Worm (Caenorhabditis elegans) whole organism, L4 larva: Measurements from ENCODE around the gene dyla-1.

ENCODE experiments used
- D1046.2 ChIP-seq: fragments of 200-800 bp; sonication (Bioruptor generic); IDR thresholded peaks from 2 replicates; pipeline ENCODE4 v1.3.6; 2022; ENCODE audit warnings: missing genetic modification characterization, missing compliant biosample characterization
- F10B5.3 ChIP-seq: sonication (generic microtip); optimal IDR thresholded peaks from 2 replicates; lab custom pipeline; 2016; ENCODE audit warnings: mild to moderate bottlenecking, missing genetic modification characterization, missing compliant biosample characterization
- F26F4.8 ChIP-seq: fragments of 200-800 bp; sonication (Bioruptor generic); conservative IDR thresholded peaks from 2 replicates; pipeline ENCODE4 v1.3.6; 2022; ENCODE audit warnings: missing genetic modification characterization, missing compliant biosample characterization
- F37D6.2 ChIP-seq: sonication (generic microtip); optimal IDR thresholded peaks from 2 replicates; lab custom pipeline; 2016; ENCODE audit warnings: mild to moderate bottlenecking, missing genetic modification characterization, missing compliant biosample characterization
- F49E8.2 ChIP-seq: sonication (generic microtip); optimal IDR thresholded peaks from 2 replicates; lab custom pipeline; 2016; ENCODE audit warnings: missing compliant biosample characterization, mild to moderate bottlenecking, missing genetic modification characterization, borderline replicate concordance
- ZK337.2 ChIP-seq: fragments of 200-800 bp; sonication (Bioruptor generic); IDR thresholded peaks from 2 replicates; pipeline ENCODE4 v1.3.6; 2022; ENCODE audit warnings: missing genetic modification reagents, missing genetic modification characterization, missing compliant biosample characterization
- ZK546.5 ChIP-seq, 2 experiments: sonication (generic microtip); optimal IDR thresholded peaks; 2 replicates each; lab custom pipeline; 2017; ENCODE audit warnings: missing biosample characterization in 2 of 2, missing genetic modification characterization in 2 of 2
- aha-1 ChIP-seq: fragments of 150-350 bp; peaks from one replicate; lab custom pipeline; 2014; ENCODE audit warnings: missing biosample characterization, missing genetic modification characterization
- ama-1 ChIP-seq: fragments of 150-350 bp; optimal IDR thresholded peaks from 2 replicates; lab custom pipeline; 2014; ENCODE audit warnings: inconsistent platforms, mixed read lengths
- arid-1 ChIP-seq: fragments of 200-800 bp; sonication (Bioruptor generic); conservative IDR thresholded peaks from 2 replicates; pipeline ENCODE4 v1.3.6; 2022; ENCODE audit warnings: missing genetic modification reagents, missing genetic modification characterization, missing compliant biosample characterization
- ceh-32 ChIP-seq: sonication (generic microtip); optimal IDR thresholded peaks from 2 replicates; lab custom pipeline; 2016; ENCODE audit warnings: mild to moderate bottlenecking, missing genetic modification characterization, missing compliant biosample characterization; ENCODE audit not compliant: poor library complexity
- ceh-44 ChIP-seq: fragments of 200-800 bp; sonication (Bioruptor generic); IDR thresholded peaks from 2 replicates; pipeline ENCODE4 v1.3.6; 2022; ENCODE audit warnings: missing genetic modification reagents, missing genetic modification characterization, missing compliant biosample characterization
- ceh-62 ChIP-seq: sonication (generic microtip); optimal IDR thresholded peaks from 2 replicates; lab custom pipeline; 2017; ENCODE audit warnings: missing biosample characterization, missing genetic modification characterization
- ceh-82 ChIP-seq: sonication (generic microtip); optimal IDR thresholded peaks from 2 replicates; lab custom pipeline; 2017; ENCODE audit warnings: missing biosample characterization, missing genetic modification characterization
- ces-1 ChIP-seq: fragments of 150-350 bp; sonication (generic microtip); optimal IDR thresholded peaks from 4 replicates; lab custom pipeline; 2014; ENCODE audit warnings: missing biosample characterization, missing genetic modification reagents, missing genetic modification characterization
- daf-12 ChIP-seq: fragments of 150-350 bp; optimal IDR thresholded peaks from 2 replicates; lab custom pipeline; 2014; ENCODE audit warnings: missing biosample characterization, missing genetic modification reagents, missing genetic modification characterization
- daf-8 ChIP-seq: fragments of 200-800 bp; sonication (Bioruptor generic); IDR thresholded peaks from 2 replicates; pipeline ENCODE4 v1.3.6; 2022; ENCODE audit warnings: missing genetic modification characterization, missing compliant biosample characterization
- dmd-6 ChIP-seq: fragments of 200-800 bp; sonication (Bioruptor generic); IDR thresholded peaks from 2 replicates; pipeline ENCODE4 v1.3.6; 2022; ENCODE audit warnings: missing genetic modification reagents, missing genetic modification characterization, missing compliant biosample characterization
- dmd-8 ChIP-seq: fragments of 200-800 bp; sonication (Bioruptor generic); IDR thresholded peaks from 2 replicates; pipeline ENCODE4 v1.3.6; 2022; ENCODE audit warnings: missing genetic modification characterization, missing compliant biosample characterization
- dmd-9 ChIP-seq: fragments of 200-800 bp; sonication (Bioruptor generic); IDR thresholded peaks from 2 replicates; pipeline ENCODE4 v1.3.6; 2022; ENCODE audit warnings: missing genetic modification reagents, missing genetic modification characterization, missing compliant biosample characterization
- duxl-1 ChIP-seq: sonication (generic microtip); optimal IDR thresholded peaks from 2 replicates; lab custom pipeline; 2016; ENCODE audit warnings: mild to moderate bottlenecking, missing genetic modification characterization, moderate library complexity, missing compliant biosample characterization; ENCODE audit not compliant: poor library complexity
- egl-43 ChIP-seq: fragments of 200-800 bp; sonication (Bioruptor generic); IDR thresholded peaks from 2 replicates; pipeline ENCODE4 v1.3.6; 2022; ENCODE audit warnings: missing genetic modification reagents, missing genetic modification characterization, missing compliant biosample characterization
- fkh-10 ChIP-seq: fragments of 150-350 bp; optimal IDR thresholded peaks from 2 replicates; lab custom pipeline; 2014; ENCODE audit warnings: missing biosample characterization, missing genetic modification reagents, missing genetic modification characterization
- hlh-30 ChIP-seq: sonication (generic microtip); optimal IDR thresholded peaks from 2 replicates; lab custom pipeline; 2017; ENCODE audit warnings: antibody characterized with exemption, mild to moderate bottlenecking, missing genetic modification characterization, missing compliant biosample characterization; ENCODE audit not compliant: insufficient read depth
- jun-1 ChIP-seq: fragments of 150-350 bp; optimal IDR thresholded peaks from 2 replicates; lab custom pipeline; 2014; ENCODE audit warnings: missing biosample characterization, missing genetic modification reagents, missing genetic modification characterization
- lim-7 ChIP-seq: fragments of 200-800 bp; sonication (Bioruptor generic); IDR thresholded peaks from 2 replicates; pipeline ENCODE4 v1.3.6; 2022; ENCODE audit warnings: missing genetic modification characterization, missing compliant biosample characterization
- lir-3 ChIP-seq: sonication (generic microtip); optimal IDR thresholded peaks from 2 replicates; lab custom pipeline; 2016; ENCODE audit warnings: mild to moderate bottlenecking, missing genetic modification characterization, missing compliant biosample characterization
- lsy-2 ChIP-seq, 2 experiments: fragments of 150-350 bp in 1 of 2; sonication (generic microtip) in 1 of 2; optimal IDR thresholded peaks; 2 replicates each; lab custom pipeline; 2014 to 2017; ENCODE audit warnings: missing biosample characterization in 2 of 2, missing genetic modification characterization in 2 of 2
- madf-9 ChIP-seq: fragments of 200-800 bp; sonication (Bioruptor generic); conservative IDR thresholded peaks from 2 replicates; pipeline ENCODE4 v1.3.6; 2022; ENCODE audit warnings: missing genetic modification reagents, missing genetic modification characterization, missing compliant biosample characterization
- mdl-1 ChIP-seq, 2 experiments: fragments of 150-350 bp in 1 of 2; sonication (generic microtip) in 1 of 2; optimal IDR thresholded peaks; 2 replicates each; lab custom pipeline; 2014 to 2017; ENCODE audit warnings: missing biosample characterization in 2 of 2, missing genetic modification characterization in 2 of 2
- mes-2 ChIP-seq: sonication (generic microtip); optimal IDR thresholded peaks from 2 replicates; lab custom pipeline; 2016; ENCODE audit warnings: missing genotype, mild to moderate bottlenecking, missing genetic modification characterization, missing compliant biosample characterization; ENCODE audit not compliant: poor library complexity, severe bottlenecking
- nhr-11 ChIP-seq: fragments of 150-350 bp; optimal IDR thresholded peaks from 2 replicates; lab custom pipeline; 2014; ENCODE audit warnings: missing biosample characterization, missing genetic modification characterization
- nhr-111 ChIP-seq: fragments of 200-800 bp; sonication (Bioruptor generic); optimal IDR thresholded peaks from 2 replicates; lab custom pipeline; 2018; ENCODE audit warnings: mild to moderate bottlenecking, missing genetic modification characterization, missing compliant biosample characterization
- nhr-41 ChIP-seq: fragments of 200-800 bp; sonication (Bioruptor generic); IDR thresholded peaks from 2 replicates; pipeline ENCODE4 v1.3.6; 2022; ENCODE audit warnings: missing genetic modification reagents, missing genetic modification characterization, missing compliant biosample characterization
- nhr-42 ChIP-seq: fragments of 200-800 bp; sonication (Bioruptor generic); IDR thresholded peaks from 2 replicates; pipeline ENCODE4 v1.3.6; 2022; ENCODE audit warnings: missing genetic modification characterization, missing compliant biosample characterization
- nhr-6 ChIP-seq: fragments of 150-350 bp; optimal IDR thresholded peaks from 2 replicates; lab custom pipeline; 2014; ENCODE audit warnings: missing biosample characterization, missing genetic modification characterization
- php-3 ChIP-seq: fragments of 200-800 bp; sonication (Bioruptor generic); IDR thresholded peaks from 2 replicates; pipeline ENCODE4 v1.3.6; 2022; ENCODE audit warnings: missing genetic modification reagents, missing genetic modification characterization, missing compliant biosample characterization
- rbr-2 ChIP-seq: sonication (generic microtip); optimal IDR thresholded peaks from 2 replicates; lab custom pipeline; 2016; ENCODE audit warnings: missing genotype, missing genetic modification characterization, missing compliant biosample characterization
- saeg-2 ChIP-seq: fragments of 200-800 bp; sonication (Bioruptor generic); IDR thresholded peaks from 2 replicates; pipeline ENCODE4 v1.3.6; 2022; ENCODE audit warnings: missing genetic modification reagents, missing genetic modification characterization, missing compliant biosample characterization
- skn-1 ChIP-seq: fragments of 150-350 bp; optimal IDR thresholded peaks from 2 replicates; lab custom pipeline; 2014; ENCODE audit warnings: missing biosample characterization, missing genetic modification characterization
- tag-97 ChIP-seq: fragments of 200-800 bp; sonication (Bioruptor generic); IDR thresholded peaks from 2 replicates; pipeline ENCODE4 v1.3.6; 2022; ENCODE audit warnings: missing genetic modification characterization, missing compliant biosample characterization
- unc-130 ChIP-seq: sonication (generic microtip); optimal IDR thresholded peaks from 2 replicates; lab custom pipeline; 2016; ENCODE audit warnings: missing genetic modification reagents, missing genetic modification characterization, missing compliant biosample characterization
- unc-62 ChIP-seq, 3 experiments: fragments of 150-350 bp in 1 of 3; sonication (generic microtip); optimal IDR thresholded peaks in 2 of 3; peaks in 1 of 3; 1 replicate in 1 of 3; 2 replicates in 2 of 3; lab custom pipeline; 2014 to 2017; ENCODE audit warnings: missing biosample characterization in 3 of 3, missing genetic modification characterization in 3 of 3, missing genetic modification reagents in 3 of 3, missing genotype in 1 of 3
- zag-1 ChIP-seq: fragments of 150-350 bp; optimal IDR thresholded peaks from 2 replicates; lab custom pipeline; 2014; ENCODE audit warnings: missing biosample characterization, missing genetic modification characterization
- zfp-3 ChIP-seq: fragments of 200-800 bp; sonication (Bioruptor generic); conservative IDR thresholded peaks from 2 replicates; pipeline ENCODE4 v1.3.6; 2022; ENCODE audit warnings: missing genetic modification reagents, missing genetic modification characterization, missing compliant biosample characterization
- ztf-11 ChIP-seq: fragments of 150-350 bp; optimal IDR thresholded peaks from 2 replicates; lab custom pipeline; 2014; ENCODE audit warnings: missing biosample characterization, missing genetic modification characterization

dyla-1 gene

ce11 chrX:16793470-16793869 is 47.4 kb upstream of the dyla-1 start (continued):
- TF ChIP-seq egl-43 (GFP tag; lab: Robert Waterston, UW): no peak

- no peak for TF ChIP-seq ztf-11 (tag; lab: Kevin White, UChicago)
- TF ChIP-seq daf-12 (tag; lab: Kevin White, UChicago): no peak
- TF ChIP-seq saeg-2 (GFP tag; lab: Robert Waterston, UW): no peak
- TF ChIP-seq daf-8: no peak
- no peak for TF ChIP-seq ceh-44 (GFP tag; lab: Robert Waterston, UW)
- TF ChIP-seq madf-9 (GFP tag; lab: Robert Waterston, UW): no peak
- no peak for TF ChIP-seq duxl-1 (tag; lab: Kevin White, UChicago)
- TF ChIP-seq F10B5.3 (tag; lab: Kevin White, UChicago): no peak
- peak; percentile 15 for TF ChIP-seq aha-1 (tag; lab: Kevin White, UChicago)
- no peak for TF ChIP-seq zfp-3
- no peak for TF ChIP-seq ceh-62 (tag; lab: Kevin White, UChicago)
- TF ChIP-seq unc-62 (GFP tag; optimal IDR thresholded peaks at IDR 0.05 in 1 of 2; lab: Kevin White, UChicago): peak in 1 of 2 experiments; percentile 41
- no peak for TF ChIP-seq unc-62 (tag; optimal IDR thresholded peaks at IDR 0.05; lab: Kevin White, UChicago)
- TF ChIP-seq lsy-2 (tag; optimal IDR thresholded peaks at IDR 0.05; lab: Kevin White, UChicago): no peak
- no peak for TF ChIP-seq unc-130
These were observed 44.9 kb upstream of the dyla-1 start, which contains the start of gene aak-2 for ce11 chrX:16795978-16796377. aak-2 (plus strand) TSS chrX:16796087.

- TF ChIP-seq ZK337.2 (GFP tag; lab: Robert Waterston, UW) (no peak), rbr-2 (tag; lab: Kevin White, UChicago) (peak; percentile 91), tag-97 (GFP tag; lab: Robert Waterston, UW) (no peak), zfp-3 (peak; percentile 64; the same call in 1 of the 2 replicates), zag-1 (tag; lab: Kevin White, UChicago) (peak; percentile 25), php-3 (GFP tag; lab: Robert Waterston, UW) (no peak; the same call in 1 of the 2 replicates), daf-12 (tag; lab: Kevin White, UChicago) (no peak), mes-2 (tag; lab: Kevin White, UChicago) (peak; percentile 52), F49E8.2 (no peak), lim-7 (GFP tag; lab: Robert Waterston, UW) (no peak), dmd-9 (GFP tag; lab: Robert Waterston, UW) (no peak), madf-9 (GFP tag; lab: Robert Waterston, UW) (no peak), lir-3 (tag; lab: Kevin White, UChicago) (no peak), arid-1 (GFP tag; lab: Robert Waterston, UW) (0 out of 2 replicates have a peak, but pooled peaks have one; percentile 42), mdl-1 (tag; optimal IDR thresholded peaks at IDR 0.05; lab: Kevin White, UChicago) (peak; percentile 95 to 99), nhr-41 (GFP tag; lab: Robert Waterston, UW) (no peak), D1046.2 (GFP tag; lab: Robert Waterston, UW) (0 out of 2 replicates have a peak, but pooled peaks have one; percentile 26), F26F4.8 (GFP tag; lab: Robert Waterston, UW) (no peak), skn-1 (tag; lab: Kevin White, UChicago) (peak; percentile 61), egl-43 (GFP tag; lab: Robert Waterston, UW) (peak; percentile 80), nhr-111 (GFP tag; lab: Kevin White, UChicago) (no peak), jun-1 (tag; lab: Kevin White, UChicago) (peak; percentile 17), unc-130 (no peak), nhr-6 (tag; lab: Kevin White, UChicago) (no peak), nhr-11 (peak; percentile 98), dmd-8 (no peak), dmd-6 (peak; percentile 95), F37D6.2 (tag; lab: Kevin White, UChicago) (peak; percentile 76), ZK546.5 (tag; optimal IDR thresholded peaks at IDR 0.05; lab: Kevin White, UChicago) (no peak), unc-62 (GFP tag; optimal IDR thresholded peaks at IDR 0.05 in 1 of 2; lab: Kevin White, UChicago) (peak in 1 of 2 experiments; percentile 100), unc-62 (tag; optimal IDR thresholded peaks at IDR 0.05; lab: Kevin White, UChicago) (no peak), ceh-82 (tag; lab: Kevin White, UChicago) (no peak), daf-8 (no peak), hlh-30 (peak; percentile 99), ces-1 (GFP tag; lab: Kevin White, UChicago) (peak; percentile 30), ama-1 (lab: Kevin White, UChicago) (peak; percentile 37), nhr-42 (peak; percentile 73; the same call in 1 of the 2 replicates), fkh-10 (GFP tag; lab: Kevin White, UChicago) (peak; percentile 95), ceh-32 (tag; lab: Kevin White, UChicago) (no peak)
These were observed 44.0 kb upstream of the dyla-1 start for ce11 chrX:16796826-16797225.
